Fruit fly (Drosophila melanogaster) whole organism, pupa: ENCODE measurements around the gene X11Lbeta.

Experiments used
- CG14655 ChIP-seq: fragments of 200-800 bp; sonication (Bioruptor generic); optimal IDR thresholded peaks from 3 replicates; lab custom pipeline; 2017; ENCODE audit warnings: mild to moderate bottlenecking, missing biosample characterization, missing genetic modification reagents, missing genetic modification characterization
- CG32121 ChIP-seq: fragments of 200-800 bp; sonication (Bioruptor generic); IDR thresholded peaks from 2 replicates; pipeline ENCODE4 v1.3.6; 2022; ENCODE audit warnings: missing biosample characterization, missing genetic modification characterization
- CG34367 ChIP-seq: fragments of 200-800 bp; sonication (Bioruptor generic); optimal IDR thresholded peaks from 2 replicates; lab custom pipeline; 2018; ENCODE audit warnings: missing biosample characterization, mild to moderate bottlenecking, missing genetic modification characterization
- D1 ChIP-seq: fragments of 200-800 bp; sonication (Bioruptor generic); optimal IDR thresholded peaks from 2 replicates; lab custom pipeline; 2018; ENCODE audit warnings: missing biosample characterization, mild to moderate bottlenecking, missing genetic modification characterization, moderate library complexity
- EcR ChIP-seq: fragments of 200-800 bp; sonication (Bioruptor generic); optimal IDR thresholded peaks from 3 replicates; lab custom pipeline; 2019; ENCODE audit warnings: missing biosample characterization, missing genetic modification characterization, mild to moderate bottlenecking, moderate library complexity, missing genetic modification reagents
- Pif1A ChIP-seq: fragments of 200-800 bp; sonication (Bioruptor generic); optimal IDR thresholded peaks from 3 replicates; lab custom pipeline; 2016; ENCODE audit warnings: missing biosample characterization, missing genetic modification characterization

DNA sequence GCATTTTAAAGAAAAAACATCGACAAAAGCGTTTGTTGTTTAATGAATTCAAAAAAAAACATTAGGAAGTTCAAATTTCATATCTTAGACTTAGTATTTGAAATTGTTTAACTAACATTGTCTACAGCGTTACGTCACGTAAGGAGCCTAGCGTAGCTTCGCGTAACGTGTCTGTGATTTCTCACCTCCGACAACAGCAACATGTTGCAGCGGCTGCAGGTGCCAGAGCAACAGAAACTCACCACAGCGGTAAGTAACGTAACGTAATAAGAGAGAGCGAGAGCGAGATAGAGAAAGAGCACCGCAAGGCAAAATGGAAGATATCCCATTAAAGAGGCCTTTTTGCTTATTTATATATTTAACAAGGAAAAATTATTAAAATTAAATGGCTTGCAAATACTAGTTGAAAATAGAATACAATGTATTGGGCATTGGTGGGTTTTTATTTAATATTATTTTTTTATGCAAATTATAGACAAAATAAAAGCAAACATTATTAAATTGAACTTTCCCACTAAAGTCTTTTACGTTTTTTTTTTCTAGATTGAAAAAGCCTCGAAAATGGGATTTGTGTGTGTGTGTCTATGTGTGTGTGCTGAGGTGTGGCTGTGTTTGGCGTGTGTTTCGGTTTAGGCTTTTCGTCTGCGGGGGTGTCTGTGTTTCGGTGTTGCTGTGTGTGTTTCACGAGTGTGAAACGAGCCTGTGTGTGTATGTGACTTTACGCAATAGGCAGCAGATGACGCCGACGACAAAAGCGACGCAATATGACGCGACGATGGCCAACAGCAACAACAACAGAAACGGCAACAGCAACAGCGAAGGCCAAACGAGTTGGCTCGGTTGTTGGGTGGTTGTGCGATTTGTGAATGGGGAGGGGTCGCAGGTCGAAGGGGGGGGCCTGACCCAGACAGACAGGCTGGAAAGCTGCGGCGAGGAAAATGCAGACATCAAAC is 102.7 kb downstream of the X11Lbeta start:
- no peak for TF ChIP-seq Pif1A (GFP tag; lab: Kevin White, UChicago)
- TF ChIP-seq CG34367 (tag; lab: Kevin White, UChicago) = no peak
- TF ChIP-seq EcR (GFP tag; lab: Kevin White, UChicago) = no peak
- no peak for TF ChIP-seq D1 (tag; lab: Kevin White, UChicago)
- no peak for TF ChIP-seq CG14655 (GFP tag; lab: Kevin White, UChicago)
- TF ChIP-seq CG32121 (GFP tag; lab: Robert Waterston, UW) = 0 out of 2 replicates have a peak, but pooled peaks have one; percentile 15
